Fruit fly (Drosophila melanogaster): ENCODE measurements around the gene rux.

Gene rux

DNA sequence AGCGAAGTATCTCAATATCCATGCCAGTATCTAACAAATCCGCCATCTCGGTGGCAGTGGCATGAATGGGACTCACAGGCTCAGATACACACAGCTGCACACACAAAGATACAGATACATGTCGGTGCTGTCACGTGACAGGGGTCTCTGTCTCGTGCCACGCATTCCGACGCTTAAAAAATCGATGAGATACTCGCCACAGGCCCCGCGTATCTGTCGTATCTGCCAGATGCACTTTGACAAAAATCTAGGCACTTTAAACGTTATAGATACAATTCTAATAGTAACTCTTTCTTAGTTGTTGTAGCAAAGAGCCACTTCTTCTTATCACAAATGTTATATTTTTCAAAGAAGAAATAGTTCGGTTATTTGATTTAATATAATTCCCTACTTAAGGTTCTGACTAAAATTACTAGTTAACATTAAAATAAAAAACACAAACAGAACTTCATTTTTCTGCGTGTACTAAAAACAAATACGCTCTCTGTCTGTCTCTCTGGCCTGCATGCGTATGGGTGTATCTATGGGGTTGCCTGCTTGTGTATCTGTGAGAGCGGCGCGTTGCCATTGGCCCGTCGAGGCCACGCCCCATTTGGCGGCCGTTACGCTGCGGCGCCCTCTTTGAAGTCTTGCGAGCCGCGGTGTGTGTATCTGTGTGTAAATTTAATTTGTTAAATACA is 36.7 kb downstream of the rux start, which contains the start of gene CG4766 (continued):
- TF ChIP-seq kni (GFP tag; optimal IDR thresholded peaks at IDR 0.05) (peak; percentile 83), Mad (GFP tag; optimal IDR thresholded peaks at IDR 0.05) (peak; percentile 69), trh (GFP tag; optimal IDR thresholded peaks at IDR 0.05) (peak; percentile 56), z (GFP tag; IDR thresholded peaks at IDR 0.05) (no peak), eve (GFP tag; optimal IDR thresholded peaks at IDR 0.05) (peak in 1 of 2 experiments; percentile 93), shn (GFP tag; optimal IDR thresholded peaks at IDR 0.05) (peak; percentile 83), CG12659 (GFP tag; optimal IDR thresholded peaks at IDR 0.05) (peak; percentile 82), ham (GFP tag; IDR thresholded peaks at IDR 0.05) (no peak), Atf6 (GFP tag; IDR thresholded peaks at IDR 0.05) (peak; percentile 69; the same call in 1 of the 2 replicates), cg (GFP tag; optimal IDR thresholded peaks at IDR 0.05) (peak; percentile 93), gcm (GFP tag; optimal IDR thresholded peaks at IDR 0.05) (peak; percentile 85), az2 (GFP tag; optimal IDR thresholded peaks at IDR 0.05) (peak; percentile 87), CG1792 (GFP tag; optimal IDR thresholded peaks at IDR 0.05) (peak; percentile 61), sima (GFP tag; optimal IDR thresholded peaks at IDR 0.05) (peak; percentile 17), dan (GFP tag; IDR thresholded peaks at IDR 0.05) (no peak), Meics (GFP tag; optimal IDR thresholded peaks at IDR 0.05) (peak; percentile 78), row (GFP tag; IDR thresholded peaks at IDR 0.05) (peak; percentile 92), Hsf (GFP tag; optimal IDR thresholded peaks at IDR 0.05) (peak; percentile 86), gro (GFP tag; optimal IDR thresholded peaks at IDR 0.05) (peak; percentile 46), Ravus (GFP tag; IDR thresholded peaks at IDR 0.05) (peak; percentile 22), CG3163 (GFP tag; optimal IDR thresholded peaks at IDR 0.05) (peak; percentile 23), Fer2 (tag; optimal IDR thresholded peaks at IDR 0.05) (peak; percentile 23), CG31441 (GFP tag; IDR thresholded peaks at IDR 0.05) (peak; percentile 91), sr (GFP tag; IDR thresholded peaks at IDR 0.05) (no peak), B-H2 (GFP tag; optimal IDR thresholded peaks at IDR 0.05) (peak; percentile 47), schlank (tag; optimal IDR thresholded peaks at IDR 0.05) (peak; percentile 32), gsb (GFP tag; IDR thresholded peaks at IDR 0.05) (0 out of 2 replicates have a peak, but pooled peaks have one; percentile 42), btn (GFP tag; optimal IDR thresholded peaks at IDR 0.05) (peak; percentile 62), CG4854 (GFP tag; optimal IDR thresholded peaks at IDR 0.05) (peak; percentile 60), CG16779 (GFP tag; IDR thresholded peaks at IDR 0.05) (no peak), wdn (GFP tag; IDR thresholded peaks at IDR 0.05) (peak; percentile 44; the same call in 1 of the 2 replicates), vfl (GFP tag; optimal IDR thresholded peaks at IDR 0.05) (peak; percentile 22), CG4328 (GFP tag; optimal IDR thresholded peaks at IDR 0.05) (peak; percentile 83), E2f1 (GFP tag; IDR thresholded peaks at IDR 0.05) (peak; percentile 72), Dref (GFP tag; IDR thresholded peaks at IDR 0.05) (no peak), gem (tag; optimal IDR thresholded peaks at IDR 0.05) (peak; percentile 93), Hr3 (GFP tag; optimal IDR thresholded peaks at IDR 0.05) (peak; percentile 86), Dip3 (GFP tag; optimal IDR thresholded peaks at IDR 0.05) (peak; percentile 41), CG17802 (tag; optimal IDR thresholded peaks at IDR 0.05) (peak; percentile 19), CG17186 (GFP tag; optimal IDR thresholded peaks at IDR 0.05) (peak; percentile 53), knrl (GFP tag; IDR thresholded peaks at IDR 0.05; ENCODE audit: partially characterized antibody) (no peak), CG7786 (GFP tag; optimal IDR thresholded peaks at IDR 0.05) (peak; percentile 85), salm (tag; optimal IDR thresholded peaks at IDR 0.05) (peak; percentile 57), ro (GFP tag; IDR thresholded peaks at IDR 0.05) (peak; percentile 52; the same call in 1 of the 2 replicates), Ada2b (GFP tag; IDR thresholded peaks at IDR 0.05) (peak; percentile 77), CG7963 (GFP tag; IDR thresholded peaks at IDR 0.05; ENCODE audit: partially characterized antibody) (no peak), grn (GFP tag; optimal IDR thresholded peaks at IDR 0.05) (peak; percentile 73), gsb-n (tag; optimal IDR thresholded peaks at IDR 0.05) (peak; percentile 87), Hr78 (GFP tag; optimal IDR thresholded peaks at IDR 0.05) (peak in 1 of 2 experiments; percentile 65), phol (tag; optimal IDR thresholded peaks at IDR 0.05) (peak; percentile 90)

All from whole organism, embryonic.